Worm (Caenorhabditis elegans): ENCODE results near the gene F26F12.8.

DNA sequence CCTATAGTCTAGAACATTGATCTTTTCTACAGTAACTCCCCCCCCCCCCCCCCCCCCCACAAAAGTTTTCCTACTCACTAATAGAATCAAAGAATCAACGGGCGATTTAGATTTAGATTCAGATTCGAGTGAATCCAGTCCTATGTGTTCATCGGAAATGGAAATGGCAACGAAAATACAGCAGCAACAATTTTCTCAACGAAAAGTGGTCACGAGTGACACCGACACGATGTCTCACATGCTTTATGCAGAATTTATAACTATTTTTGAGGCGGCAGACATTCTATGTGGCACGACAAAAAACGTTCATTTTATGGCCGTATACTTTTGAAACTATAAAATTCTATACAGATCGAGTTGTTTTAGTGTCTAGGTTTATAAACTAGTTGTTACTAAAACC lies 17.2 kb downstream of the F26F12.8 start:
- TF ChIP-seq nhr-28 (tag; optimal IDR thresholded peaks at IDR 0.05) (no peak), aly-2 (tag; optimal IDR thresholded peaks at IDR 0.05) (no peak), skn-1 (tag; optimal IDR thresholded peaks at IDR 0.05) (no peak)
